Worm (Caenorhabditis elegans): ENCODE results near the gene str-236.

ce11 chrV:1540249-1540648, 12.4 kb upstream of the str-236 start:
- TF ChIP-seq hmbx-1 (tag; optimal IDR thresholded peaks at IDR 0.05) (no peak), tbx-37 (GFP tag; conservative IDR thresholded peaks at IDR 0.05) (no peak), ama-1 (optimal IDR thresholded peaks at IDR 0.05) (no peak), pes-1 (GFP tag; IDR thresholded peaks at IDR 0.05) (no peak), ceh-13 (GFP tag; optimal IDR thresholded peaks at IDR 0.05) (no peak), flt-1 (GFP tag; IDR thresholded peaks at IDR 0.05) (no peak), sea-1 (GFP tag; conservative IDR thresholded peaks at IDR 0.05) (no peak), hnd-1 (tag; optimal IDR thresholded peaks at IDR 0.05) (no peak), ceh-36 (tag; optimal IDR thresholded peaks at IDR 0.05) (no peak), scrt-1 (GFP tag; IDR thresholded peaks at IDR 0.05) (no peak), ets-7 (tag; optimal IDR thresholded peaks at IDR 0.05) (no peak), F13C5.2 (tag; optimal IDR thresholded peaks at IDR 0.05) (no peak), tra-4 (tag; optimal IDR thresholded peaks at IDR 0.05) (no peak), hmg-4 (GFP tag; optimal IDR thresholded peaks at IDR 0.05) (no peak)

Measured in whole organism, early embryonic.